Fruit fly (Drosophila melanogaster): ENCODE data around the gene Pgam5.

Gene Pgam5

dm6 chrX:1907727-1908264 is 34.4 kb upstream of the Pgam5 start, which contains the start of gene mip130 (continued):
- TF ChIP-seq Fer1 (GFP tag; optimal IDR thresholded peaks at IDR 0.05), result peak; percentile 63
- TF ChIP-seq CG1529 (GFP tag; optimal IDR thresholded peaks at IDR 0.05), result no peak
- peak; percentile 24 for TF ChIP-seq CG1602 (GFP tag; optimal IDR thresholded peaks at IDR 0.05)
- peak; percentile 33 for TF ChIP-seq unpg (GFP tag; optimal IDR thresholded peaks at IDR 0.05)
- peak; percentile 58 for TF ChIP-seq Sin3A (optimal IDR thresholded peaks at IDR 0.05)
- peak; percentile 56 for TF ChIP-seq nom (GFP tag; optimal IDR thresholded peaks at IDR 0.05)
- peak; percentile 57 for TF ChIP-seq CG2120 (GFP tag; optimal IDR thresholded peaks at IDR 0.05)
- TF ChIP-seq ase (GFP tag; IDR thresholded peaks at IDR 0.05), result 0 out of 3 replicates have a peak, but pooled peaks have one; percentile 30
- peak; percentile 16 for TF ChIP-seq emc (GFP tag; optimal IDR thresholded peaks at IDR 0.05)
- TF ChIP-seq tio (GFP tag; optimal IDR thresholded peaks at IDR 0.05), result no peak
- TF ChIP-seq CG7987 (GFP tag; optimal IDR thresholded peaks at IDR 0.05), result no peak
- TF ChIP-seq D19A (tag; optimal IDR thresholded peaks at IDR 0.05), result peak; percentile 91
- TF ChIP-seq CG31388 (GFP tag; optimal IDR thresholded peaks at IDR 0.05), result no peak
- no peak for TF ChIP-seq CG1792 (GFP tag; optimal IDR thresholded peaks at IDR 0.05)
- TF ChIP-seq Oaz (GFP tag; IDR thresholded peaks at IDR 0.05), result 0 out of 2 replicates have a peak, but pooled peaks have one; percentile 16
- peak; percentile 33; the same call in 1 of the 2 replicates for TF ChIP-seq CG32532 (GFP tag; IDR thresholded peaks at IDR 0.05)
- no peak for TF ChIP-seq trh (GFP tag; optimal IDR thresholded peaks at IDR 0.05)
- TF ChIP-seq CG14441 (GFP tag; IDR thresholded peaks at IDR 0.05), result peak; percentile 49; the same call in 1 of the 2 replicates
- TF ChIP-seq gcm (GFP tag; optimal IDR thresholded peaks at IDR 0.05), result peak; percentile 22
- TF ChIP-seq ttk (GFP tag; IDR thresholded peaks at IDR 0.05), result no peak
- peak; percentile 30 for TF ChIP-seq fd96Cb (tag; optimal IDR thresholded peaks at IDR 0.05)
- TF ChIP-seq CG11085 (GFP tag; IDR thresholded peaks at IDR 0.05), result no peak
- TF ChIP-seq crc (GFP tag; optimal IDR thresholded peaks at IDR 0.05), result peak; percentile 2
- peak; percentile 27 for TF ChIP-seq CG8388 (GFP tag; optimal IDR thresholded peaks at IDR 0.05)
- TF ChIP-seq trem (tag; optimal IDR thresholded peaks at IDR 0.05), result peak; percentile 98
- TF ChIP-seq CG3065 (GFP tag; optimal IDR thresholded peaks at IDR 0.05), result no peak
- no peak for TF ChIP-seq pho (GFP tag; optimal IDR thresholded peaks at IDR 0.05)
- 0 out of 3 replicates have a peak, but pooled peaks have one; percentile 50 for TF ChIP-seq hb (GFP tag; IDR thresholded peaks at IDR 0.05; ENCODE audit: partially characterized antibody)
- TF ChIP-seq ranshi (GFP tag; IDR thresholded peaks at IDR 0.05), result 0 out of 2 replicates have a peak, but pooled peaks have one; percentile 41
- TF ChIP-seq eyg (GFP tag; optimal IDR thresholded peaks at IDR 0.05), result no peak
- peak; percentile 99 for TF ChIP-seq CG10274 (GFP tag; optimal IDR thresholded peaks at IDR 0.05)
- peak; percentile 38 for TF ChIP-seq CG12155 (GFP tag; optimal IDR thresholded peaks at IDR 0.05)
- peak; percentile 56 for TF ChIP-seq Doc3 (GFP tag; IDR thresholded peaks at IDR 0.05; ENCODE audit: partially characterized antibody)
- TF ChIP-seq CG2202 (tag; optimal IDR thresholded peaks at IDR 0.05), result no peak
- TF ChIP-seq bsh (GFP tag; optimal IDR thresholded peaks at IDR 0.05), result peak in 1 of 2 experiments; percentile 42
- no peak for TF ChIP-seq CG6813 (GFP tag; optimal IDR thresholded peaks at IDR 0.05)
- TF ChIP-seq fru (optimal IDR thresholded peaks at IDR 0.05), result no peak
- TF ChIP-seq CG16813 (GFP tag; IDR thresholded peaks at IDR 0.05; ENCODE audit: partially characterized antibody), result peak; percentile 77
- no peak for TF ChIP-seq Mrtf (GFP tag; IDR thresholded peaks at IDR 0.05)
- TF ChIP-seq CG9932 (GFP tag; IDR thresholded peaks at IDR 0.05), result peak; percentile 72
- TF ChIP-seq Opbp (GFP tag; IDR thresholded peaks at IDR 0.05; ENCODE audit: partially characterized antibody), result peak; percentile 44; the same call in 1 of the 3 replicates
- TF ChIP-seq NC2β (GFP tag; optimal IDR thresholded peaks at IDR 0.05), result no peak
- TF ChIP-seq ken (GFP tag; IDR thresholded peaks at IDR 0.05), result no peak
- TF ChIP-seq phol (tag; optimal IDR thresholded peaks at IDR 0.05), result peak; percentile 40
- peak; percentile 38 for TF ChIP-seq Rfx (GFP tag; IDR thresholded peaks at IDR 0.05)
- TF ChIP-seq Xrp1 (GFP tag; IDR thresholded peaks at IDR 0.05), result peak; percentile 66
- no peak for TF ChIP-seq ab (GFP tag; optimal IDR thresholded peaks at IDR 0.05)
- peak; percentile 47 for TF ChIP-seq CG2116 (GFP tag; optimal IDR thresholded peaks at IDR 0.05)
- TF ChIP-seq CG9727 (GFP tag; optimal IDR thresholded peaks at IDR 0.05), result peak; percentile 52
- no peak for TF ChIP-seq Chrac-16 (GFP tag; optimal IDR thresholded peaks at IDR 0.05)
- TF ChIP-seq CG7745 (tag; optimal IDR thresholded peaks at IDR 0.05), result no peak

All from whole organism, embryonic.